Fruit fly (Drosophila melanogaster) whole organism, embryonic: ENCODE results near the gene kud.

ENCODE experiments used
- Aef1 ChIP-seq: fragments of 200-800 bp; sonication (Bioruptor generic); IDR thresholded peaks from 3 replicates; pipeline ENCODE4 v1.3.6; 2022; ENCODE audit warnings: missing biosample characterization, missing genetic modification characterization
- Awh ChIP-seq: fragments of 200-800 bp; sonication (Bioruptor generic); IDR thresholded peaks from 2 replicates; pipeline ENCODE4, ENCODE4 v1.3.6; 2022; ENCODE audit warnings: missing biosample characterization, missing genetic modification characterization
- B-H1 ChIP-seq: fragments of 200-800 bp; sonication (Bioruptor generic); IDR thresholded peaks from 3 replicates; pipeline ENCODE4 v1.3.6; 2022; ENCODE audit warnings: missing biosample characterization, missing genetic modification characterization
- CG10462 ChIP-seq: fragments of 200-800 bp; sonication (Bioruptor generic); optimal IDR thresholded peaks from 2 replicates; lab custom pipeline; 2016; ENCODE audit warnings: missing biosample characterization, missing genetic modification characterization
- CG11696 ChIP-seq: fragments of 200-800 bp; sonication (Bioruptor generic); IDR thresholded peaks from 2 replicates; pipeline ENCODE4 v1.3.6; 2022; ENCODE audit warnings: missing biosample characterization, missing genetic modification characterization
- CG13894 ChIP-seq: fragments of 200-800 bp; sonication (Bioruptor generic); optimal IDR thresholded peaks from 3 replicates; lab custom pipeline; 2018; ENCODE audit warnings: missing biosample characterization, mild to moderate bottlenecking, missing genetic modification characterization, moderate library complexity
- CG30403 ChIP-seq: fragments of 200-800 bp; sonication (Bioruptor generic); optimal IDR thresholded peaks from 3 replicates; lab custom pipeline; 2016; ENCODE audit warnings: missing biosample characterization, missing genetic modification characterization
- CG34376 ChIP-seq: fragments of 200-800 bp; sonication (Bioruptor generic); optimal IDR thresholded peaks from 2 replicates; lab custom pipeline; 2018; ENCODE audit warnings: missing biosample characterization, mild to moderate bottlenecking, missing genetic modification characterization
- CG34422 ChIP-seq: fragments of 200-800 bp; sonication (Bioruptor generic); IDR thresholded peaks from 3 replicates; pipeline ENCODE4 v1.3.6; 2022; ENCODE audit warnings: missing biosample characterization, missing genetic modification characterization
- CG4617 ChIP-seq: fragments of 200-800 bp; sonication (Bioruptor generic); optimal IDR thresholded peaks from 3 replicates; lab custom pipeline; 2016; ENCODE audit warnings: missing biosample characterization, missing genetic modification characterization, borderline replicate concordance
- CG4730 ChIP-seq: fragments of 200-800 bp; sonication (Bioruptor generic); IDR thresholded peaks from 2 replicates; pipeline ENCODE4 v1.3.6; 2022; ENCODE audit warnings: missing biosample characterization, missing genetic modification characterization
- CG7839 ChIP-seq: fragments of 200-800 bp; sonication (Bioruptor generic); optimal IDR thresholded peaks from 3 replicates; lab custom pipeline; 2018; ENCODE audit warnings: missing biosample characterization, mild to moderate bottlenecking, missing genetic modification characterization, moderate library complexity
- CG8290 ChIP-seq, 3 experiments: fragments of 200-800 bp; sonication (Bioruptor generic); optimal IDR thresholded peaks; 2 replicates each; lab custom pipeline; 2016 to 2019; ENCODE audit warnings: missing biosample characterization in 3 of 3, missing genetic modification characterization in 3 of 3, mild to moderate bottlenecking in 2 of 3, moderate library complexity in 1 of 3
- CG8478 ChIP-seq: fragments of >200 bp; optimal IDR thresholded peaks from 2 replicates; lab custom pipeline; 2018
- CG8765 ChIP-seq: fragments of 200-800 bp; sonication (Bioruptor generic); IDR thresholded peaks from 2 replicates; pipeline ENCODE4 v1.3.6; 2022; ENCODE audit warnings: missing biosample characterization, missing genetic modification characterization
- CG9215 ChIP-seq: fragments of 200-800 bp; sonication (Bioruptor generic); IDR thresholded peaks from 2 replicates; pipeline ENCODE4 v1.3.6; 2022; ENCODE audit warnings: missing biosample characterization, missing genetic modification characterization
- CoRest ChIP-seq: fragments of 200-800 bp; sonication (Bioruptor generic); optimal IDR thresholded peaks from 3 replicates; lab custom pipeline; 2018; ENCODE audit warnings: missing biosample characterization, mild to moderate bottlenecking, missing genetic modification characterization, moderate library complexity
- Dip2 ChIP-seq: fragments of 200-800 bp; sonication (Bioruptor generic); IDR thresholded peaks from 2 replicates; pipeline ENCODE4 v1.3.6; 2022; ENCODE audit warnings: missing biosample characterization, missing genetic modification characterization
- Dp ChIP-seq: fragments of 200-800 bp; sonication (Bioruptor generic); optimal IDR thresholded peaks from 2 replicates; lab custom pipeline; 2018; ENCODE audit warnings: missing biosample characterization, mild to moderate bottlenecking, missing genetic modification characterization, moderate library complexity
- HLH4C ChIP-seq: fragments of 200-800 bp; sonication (Bioruptor generic); IDR thresholded peaks from 3 replicates; pipeline ENCODE4 v1.3.6; 2022; ENCODE audit warnings: missing biosample characterization, missing genetic modification characterization; ENCODE audit not compliant: partially characterized antibody
- HLH54F ChIP-seq: fragments of 200-800 bp; sonication (Bioruptor generic); optimal IDR thresholded peaks from 3 replicates; lab custom pipeline; 2016; ENCODE audit warnings: missing biosample characterization, missing genetic modification characterization
- Hmx ChIP-seq: fragments of 200-800 bp; sonication (Bioruptor generic); optimal IDR thresholded peaks from 2 replicates; lab custom pipeline; 2016; ENCODE audit warnings: missing biosample characterization, missing genetic modification characterization
- MESR4 ChIP-seq: fragments of 200-800 bp; sonication (Bioruptor generic); optimal IDR thresholded peaks from 2 replicates; lab custom pipeline; 2018; ENCODE audit warnings: missing biosample characterization, mild to moderate bottlenecking, missing genetic modification characterization, moderate library complexity
- Mad ChIP-seq: fragments of 200-800 bp; sonication (Bioruptor generic); optimal IDR thresholded peaks from 2 replicates; lab custom pipeline; 2016; ENCODE audit warnings: missing biosample characterization, missing genetic modification characterization
- Ptx1 ChIP-seq: fragments of 200-800 bp; sonication (Bioruptor generic); IDR thresholded peaks from 2 replicates; pipeline ENCODE4 v1.3.6; 2022; ENCODE audit warnings: missing biosample characterization, missing genetic modification characterization
- Ssrp ChIP-seq: fragments of 200-800 bp; sonication (Bioruptor generic); optimal IDR thresholded peaks from 2 replicates; lab custom pipeline; 2018; ENCODE audit warnings: missing biosample characterization, mild to moderate bottlenecking, missing genetic modification characterization, moderate library complexity
- Usf ChIP-seq: fragments of 200-800 bp; sonication (Bioruptor generic); optimal IDR thresholded peaks from 2 replicates; lab custom pipeline; 2017; ENCODE audit warnings: missing genotype, missing biosample characterization, missing genetic modification characterization
- bab2 ChIP-seq: fragments of 200-800 bp; sonication (Bioruptor generic); optimal IDR thresholded peaks from 2 replicates; lab custom pipeline; 2016; ENCODE audit warnings: missing biosample characterization, missing genetic modification characterization
- cas ChIP-seq: fragments of 200-800 bp; sonication (Bioruptor generic); IDR thresholded peaks from 2 replicates; pipeline ENCODE4 v1.3.6; 2022; ENCODE audit warnings: missing biosample characterization, missing genetic modification characterization
- da ChIP-seq: fragments of 200-800 bp; sonication (Bioruptor generic); optimal IDR thresholded peaks from 2 replicates; lab custom pipeline; 2016; ENCODE audit warnings: missing biosample characterization, missing genetic modification characterization
- ems ChIP-seq: fragments of 200-800 bp; sonication (Bioruptor generic); optimal IDR thresholded peaks from 3 replicates; lab custom pipeline; 2016; ENCODE audit warnings: missing biosample characterization, missing genetic modification characterization
- fd64A ChIP-seq: fragments of 200-800 bp; sonication (Bioruptor generic); optimal IDR thresholded peaks from 3 replicates; lab custom pipeline; 2018; ENCODE audit warnings: missing biosample characterization, mild to moderate bottlenecking, missing genetic modification characterization
- grau ChIP-seq: fragments of 200-800 bp; optimal IDR thresholded peaks from 3 replicates; lab custom pipeline; 2019; ENCODE audit warnings: missing biosample characterization, mild to moderate bottlenecking, missing genetic modification characterization, moderate library complexity
- mld ChIP-seq: fragments of 200-800 bp; sonication (Bioruptor generic); IDR thresholded peaks from 3 replicates; pipeline ENCODE4 v1.3.6; 2022; ENCODE audit warnings: missing biosample characterization, missing genetic modification characterization; ENCODE audit not compliant: partially characterized antibody
- nom ChIP-seq: fragments of 200-800 bp; sonication (Bioruptor generic); optimal IDR thresholded peaks from 2 replicates; lab custom pipeline; 2017; ENCODE audit warnings: missing biosample characterization, missing genetic modification characterization, mild to moderate bottlenecking, moderate library complexity, missing genetic modification reagents
- org-1 ChIP-seq: fragments of 200-800 bp; sonication (Bioruptor generic); optimal IDR thresholded peaks from 2 replicates; lab custom pipeline; 2017; ENCODE audit warnings: missing biosample characterization, missing genetic modification characterization
- otp ChIP-seq: fragments of 200-800 bp; sonication (Bioruptor generic); IDR thresholded peaks from 3 replicates; pipeline ENCODE4, ENCODE4 v1.3.6; 2022; ENCODE audit warnings: missing biosample characterization, missing genetic modification characterization
- pb ChIP-seq: fragments of 200-800 bp; sonication (Bioruptor generic); optimal IDR thresholded peaks from 3 replicates; lab custom pipeline; 2016; ENCODE audit warnings: missing biosample characterization, missing genetic modification characterization
- peb ChIP-seq: fragments of 200-800 bp; sonication (Bioruptor generic); IDR thresholded peaks from 2 replicates; pipeline ENCODE4 v1.3.6; 2022; ENCODE audit warnings: missing biosample characterization, missing genetic modification characterization
- psq ChIP-seq: fragments of 200-800 bp; sonication (Bioruptor generic); optimal IDR thresholded peaks from 2 replicates; lab custom pipeline; 2017; ENCODE audit warnings: missing biosample characterization, missing genetic modification characterization
- ranshi ChIP-seq: fragments of 200-800 bp; sonication (Bioruptor generic); IDR thresholded peaks from 2 replicates; pipeline ENCODE4 v1.3.6; 2022; ENCODE audit warnings: missing biosample characterization, missing genetic modification characterization
- repo ChIP-seq: fragments of 200-800 bp; sonication (Bioruptor generic); optimal IDR thresholded peaks from 2 replicates; lab custom pipeline; 2016; ENCODE audit warnings: missing biosample characterization, missing genetic modification characterization
- run ChIP-seq: fragments of 200-800 bp; sonication (Bioruptor generic); optimal IDR thresholded peaks from 3 replicates; lab custom pipeline; 2018; ENCODE audit warnings: missing biosample characterization, mild to moderate bottlenecking, missing genetic modification characterization
- schlank ChIP-seq: fragments of 200-800 bp; sonication (Bioruptor generic); optimal IDR thresholded peaks from 2 replicates; lab custom pipeline; 2018; ENCODE audit warnings: missing biosample characterization, mild to moderate bottlenecking, missing genetic modification characterization
- slp2 ChIP-seq: fragments of 200-800 bp; sonication (Bioruptor generic); optimal IDR thresholded peaks from 2 replicates; lab custom pipeline; 2016; ENCODE audit warnings: missing biosample characterization, missing genetic modification characterization
- sna ChIP-seq: fragments of 200-800 bp; sonication (Bioruptor generic); IDR thresholded peaks from 2 replicates; pipeline ENCODE4 v1.3.6; 2022; ENCODE audit warnings: missing biosample characterization, missing genetic modification characterization; ENCODE audit not compliant: partially characterized antibody
- ssp ChIP-seq: fragments of 200-800 bp; sonication (Bioruptor generic); IDR thresholded peaks from 2 replicates; pipeline ENCODE4 v1.3.6; 2022; ENCODE audit warnings: missing biosample characterization, missing genetic modification characterization
- tll ChIP-seq, 2 experiments: fragments of 200-800 bp in 1 of 2; fragments of >200 bp in 1 of 2; sonication (Bioruptor generic) in 1 of 2; optimal IDR thresholded peaks; 2 replicates each; lab custom pipeline; 2017 to 2019; ENCODE audit warnings: missing biosample characterization in 2 of 2, missing genetic modification characterization in 2 of 2, mild to moderate bottlenecking in 1 of 2, moderate library complexity in 1 of 2
- wor ChIP-seq: fragments of 200-800 bp; sonication (Bioruptor generic); IDR thresholded peaks from 2 replicates; pipeline ENCODE4 v1.3.6; 2022; ENCODE audit warnings: missing biosample characterization, missing genetic modification characterization

The kud gene

dm6 chr3L:16801499-16802452, 43.0 kb downstream of the kud start (continued):
- TF ChIP-seq wor (GFP tag; lab: Robert Waterston, UW): no peak
- TF ChIP-seq CG34376 (GFP tag; lab: Kevin White, UChicago): peak; percentile 3
- no peak for TF ChIP-seq otp (GFP tag; lab: Robert Waterston, UW)
- TF ChIP-seq cas: no peak
- TF ChIP-seq Dip2 (GFP tag; lab: Robert Waterston, UW): no peak
- no peak for TF ChIP-seq schlank
- TF ChIP-seq Dp (GFP tag; lab: Kevin White, UChicago): no peak
- no peak for TF ChIP-seq repo (GFP tag; lab: Kevin White, UChicago)
- TF ChIP-seq tll (GFP tag; optimal IDR thresholded peaks at IDR 0.05; lab: Kevin White, UChicago): no peak
- peak; percentile 54; the same call in 1 of the 2 replicates for TF ChIP-seq CG9215
- peak; percentile 65 for TF ChIP-seq CG7839 (tag; lab: Kevin White, UChicago)
- no peak for TF ChIP-seq slp2 (GFP tag; lab: Kevin White, UChicago)
- TF ChIP-seq ems (GFP tag; lab: Kevin White, UChicago): no peak
- peak; percentile 2 for TF ChIP-seq CG4617 (GFP tag; lab: Kevin White, UChicago)
- TF ChIP-seq B-H1 (GFP tag; lab: Robert Waterston, UW): no peak
- TF ChIP-seq mld (GFP tag; lab: Robert Waterston, UW): no peak
- no peak for TF ChIP-seq CG13894
- peak; percentile 45 for TF ChIP-seq pb (GFP tag; lab: Kevin White, UChicago)
- TF ChIP-seq CG8478 (lab: Kevin White, UChicago): no peak
- peak; percentile 22 for TF ChIP-seq Usf (GFP tag; lab: Kevin White, UChicago)
- TF ChIP-seq nom (GFP tag; lab: Kevin White, UChicago): peak; percentile 87
- TF ChIP-seq Hmx (GFP tag; lab: Kevin White, UChicago): no peak
- TF ChIP-seq grau (tag; lab: Kevin White, UChicago): peak; percentile 58
- TF ChIP-seq HLH4C (GFP tag; lab: Robert Waterston, UW): no peak
- peak; percentile 23 for TF ChIP-seq HLH54F (GFP tag; lab: Kevin White, UChicago)
- TF ChIP-seq CG34422 (GFP tag; lab: Robert Waterston, UW): no peak
- no peak for TF ChIP-seq CG8765 (GFP tag; lab: Robert Waterston, UW)
- TF ChIP-seq psq: no peak
- TF ChIP-seq bab2 (GFP tag; lab: Kevin White, UChicago): peak; percentile 47
- TF ChIP-seq Aef1: no peak
- TF ChIP-seq CG8290 (GFP tag; optimal IDR thresholded peaks at IDR 0.05; lab: Kevin White, UChicago): no peak
- TF ChIP-seq CG8290 (tag; optimal IDR thresholded peaks at IDR 0.05; lab: Kevin White, UChicago): peak in 1 of 2 experiments; percentile 27
- TF ChIP-seq da (GFP tag; lab: Kevin White, UChicago): no peak
- peak; percentile 60 for TF ChIP-seq CoRest (tag; lab: Kevin White, UChicago)
- TF ChIP-seq Awh (GFP tag; lab: Robert Waterston, UW): no peak
- TF ChIP-seq Ptx1 (GFP tag; lab: Robert Waterston, UW): peak; percentile 53
- TF ChIP-seq ssp (GFP tag; lab: Robert Waterston, UW): peak; percentile 30; the same call in 1 of the 2 replicates
- TF ChIP-seq ranshi (GFP tag; lab: Robert Waterston, UW): peak; percentile 9; the same call in 1 of the 2 replicates
- no peak for TF ChIP-seq run
- TF ChIP-seq peb: 0 out of 2 replicates have a peak, but pooled peaks have one; percentile 26
- TF ChIP-seq CG10462 (GFP tag; lab: Kevin White, UChicago): no peak
- TF ChIP-seq CG11696: no peak
- peak; percentile 14 for TF ChIP-seq Mad
- TF ChIP-seq fd64A: no peak
- TF ChIP-seq CG4730 (GFP tag; lab: Robert Waterston, UW): peak; percentile 32; the same call in 1 of the 2 replicates
- TF ChIP-seq sna (GFP tag; lab: Robert Waterston, UW): no peak
- no peak for TF ChIP-seq MESR4 (GFP tag; lab: Kevin White, UChicago)
- TF ChIP-seq CG30403 (GFP tag; lab: Kevin White, UChicago): peak; percentile 60
- TF ChIP-seq org-1: peak; percentile 20
- TF ChIP-seq Ssrp: peak; percentile 58
